Worm (Caenorhabditis elegans) whole organism, early embryonic: ENCODE results near the gene F32D8.11.

ENCODE experiments used
- B0310.2 ChIP-seq: sonication (generic microtip); optimal IDR thresholded peaks from 2 replicates; lab custom pipeline; 2016; ENCODE audit warnings: mild to moderate bottlenecking, missing genetic modification characterization, missing compliant biosample characterization
- F13C5.2 ChIP-seq: sonication (generic microtip); optimal IDR thresholded peaks from 2 replicates; lab custom pipeline; 2017; ENCODE audit warnings: mild to moderate bottlenecking, missing genetic modification characterization, inconsistent platforms, missing compliant biosample characterization
- aly-1 ChIP-seq: sonication (generic microtip); optimal IDR thresholded peaks from 2 replicates; lab custom pipeline; 2016; ENCODE audit warnings: missing genetic modification characterization, missing compliant biosample characterization
- ama-1 ChIP-seq: fragments of 150-350 bp; optimal IDR thresholded peaks from 2 replicates; lab custom pipeline; 2014
- ceh-13 ChIP-seq: fragments of 200-800 bp; sonication (Bioruptor generic); optimal IDR thresholded peaks from 2 replicates; lab custom pipeline; 2018; ENCODE audit warnings: mild to moderate bottlenecking, missing genetic modification characterization, missing compliant biosample characterization
- ceh-36 ChIP-seq: sonication (generic microtip); optimal IDR thresholded peaks from 2 replicates; lab custom pipeline; 2016; ENCODE audit warnings: missing genetic modification characterization, inconsistent platforms, missing compliant biosample characterization
- ets-7 ChIP-seq: sonication (generic microtip); optimal IDR thresholded peaks from 2 replicates; lab custom pipeline; 2016; ENCODE audit warnings: missing genotype, missing genetic modification characterization, missing compliant biosample characterization
- flt-1 ChIP-seq: fragments of 200-800 bp; sonication (Bioruptor generic); IDR thresholded peaks from 2 replicates; pipeline ENCODE4 v1.3.6; 2022; ENCODE audit warnings: missing genetic modification characterization, missing compliant biosample characterization
- hmbx-1 ChIP-seq: sonication (generic microtip); optimal IDR thresholded peaks from 2 replicates; lab custom pipeline; 2016; ENCODE audit warnings: mild to moderate bottlenecking, missing genetic modification characterization, missing compliant biosample characterization
- hmg-4 ChIP-seq: fragments of 200-800 bp; sonication (Bioruptor generic); optimal IDR thresholded peaks from 2 replicates; lab custom pipeline; 2018; ENCODE audit warnings: mild to moderate bottlenecking, missing genetic modification characterization, missing compliant biosample characterization
- hnd-1 ChIP-seq: sonication (generic microtip); optimal IDR thresholded peaks from 2 replicates; lab custom pipeline; 2016; ENCODE audit warnings: missing genetic modification characterization, missing compliant biosample characterization
- pes-1 ChIP-seq: fragments of 200-800 bp; sonication (Bioruptor generic); IDR thresholded peaks from 2 replicates; pipeline ENCODE4 v1.3.6; 2022; ENCODE audit warnings: missing genetic modification reagents, missing genetic modification characterization, missing compliant biosample characterization
- scrt-1 ChIP-seq: fragments of 200-800 bp; sonication (Bioruptor generic); IDR thresholded peaks from 2 replicates; pipeline ENCODE4 v1.3.6; 2022; ENCODE audit warnings: missing genetic modification characterization, missing compliant biosample characterization
- sea-1 ChIP-seq: fragments of 200-800 bp; sonication (Bioruptor generic); conservative IDR thresholded peaks from 2 replicates; pipeline ENCODE4 v1.3.6; 2022; ENCODE audit warnings: missing genetic modification characterization, missing compliant biosample characterization
- tbx-11 ChIP-seq: fragments of 200-800 bp; sonication (Bioruptor generic); IDR thresholded peaks from 2 replicates; pipeline ENCODE4 v1.3.6; 2022; ENCODE audit warnings: missing genetic modification characterization, missing compliant biosample characterization
- tbx-37 ChIP-seq: fragments of 200-800 bp; sonication (Bioruptor generic); conservative IDR thresholded peaks from 2 replicates; pipeline ENCODE4 v1.3.6; 2022; ENCODE audit warnings: missing genetic modification reagents, missing genetic modification characterization, missing compliant biosample characterization
- tra-4 ChIP-seq: sonication (generic microtip); optimal IDR thresholded peaks from 2 replicates; lab custom pipeline; 2017; ENCODE audit warnings: missing genetic modification characterization, missing compliant biosample characterization

The F32D8.11 gene

DNA sequence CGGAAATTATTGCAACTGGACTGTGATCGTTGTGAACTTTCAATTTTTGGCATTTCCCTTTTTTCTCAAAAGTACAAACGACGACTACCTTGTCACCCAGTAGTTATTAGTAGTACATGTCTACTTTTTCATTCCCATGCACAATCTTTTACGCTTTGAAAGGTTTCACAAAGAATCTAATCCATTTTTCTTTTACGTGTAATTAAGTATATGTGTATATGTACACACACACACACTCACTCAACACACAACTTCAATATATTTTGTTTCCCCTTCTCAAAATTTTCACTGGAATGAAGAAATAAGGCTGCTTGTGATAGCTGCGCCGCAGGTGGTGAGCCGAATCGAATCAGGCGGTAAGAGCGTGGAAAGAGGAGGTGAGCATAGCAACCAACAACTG lies 35.8 kb upstream of the F32D8.11 start, which contains the start of gene F58B4.6:
Gene F58B4.6 (plus strand): TSS at position 301 of the 400 bp plus-strand sequence.
- no peak for TF ChIP-seq scrt-1 (GFP tag; lab: Robert Waterston, UW)
- no peak for TF ChIP-seq hmbx-1 (tag; lab: Kevin White, UChicago)
- TF ChIP-seq tbx-11 (GFP tag; lab: Robert Waterston, UW): no peak
- no peak for TF ChIP-seq aly-1 (tag; lab: Kevin White, UChicago)
- TF ChIP-seq sea-1: no peak
- no peak for TF ChIP-seq hmg-4 (GFP tag; lab: Kevin White, UChicago)
- TF ChIP-seq hnd-1 (tag; lab: Kevin White, UChicago): no peak
- no peak for TF ChIP-seq ceh-36 (tag; lab: Kevin White, UChicago)

DNA sequence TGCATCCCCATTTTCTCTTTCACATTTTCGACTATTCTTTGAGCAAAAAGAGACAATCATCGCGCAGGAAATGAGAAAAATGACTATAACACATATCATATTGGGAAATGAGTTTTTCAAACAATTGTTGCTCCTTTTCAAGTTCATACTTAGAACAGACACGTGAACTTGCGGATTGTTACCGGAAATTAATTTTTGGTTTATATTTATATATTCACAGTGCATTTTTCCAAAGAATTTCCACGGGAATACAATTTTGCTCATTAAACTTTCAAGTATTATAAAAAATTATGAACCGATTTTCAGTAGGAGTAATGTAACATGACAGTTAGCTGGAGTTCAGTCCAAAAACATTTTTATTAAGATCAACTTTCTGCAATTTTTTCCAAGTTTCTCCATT lies 34.3 kb upstream of the F32D8.11 start, which contains the start of gene F58B4.7:
Gene F58B4.7 (minus strand): TSS at position 101 of the 400 bp plus-strand sequence.
- TF ChIP-seq ama-1 (lab: Kevin White, UChicago) (no peak), hmg-4 (GFP tag; lab: Kevin White, UChicago) (no peak), flt-1 (GFP tag; lab: Robert Waterston, UW) (no peak), pes-1 (GFP tag; lab: Robert Waterston, UW) (no peak), hmbx-1 (tag; lab: Kevin White, UChicago) (no peak), B0310.2 (tag; lab: Kevin White, UChicago) (no peak), sea-1 (no peak), tbx-11 (GFP tag; lab: Robert Waterston, UW) (no peak), tra-4 (tag; lab: Kevin White, UChicago) (no peak), F13C5.2 (no peak), scrt-1 (GFP tag; lab: Robert Waterston, UW) (no peak), hnd-1 (tag; lab: Kevin White, UChicago) (no peak), ceh-13 (GFP tag; lab: Kevin White, UChicago) (no peak), aly-1 (tag; lab: Kevin White, UChicago) (no peak), ets-7 (tag; lab: Kevin White, UChicago) (no peak), ceh-36 (tag; lab: Kevin White, UChicago) (no peak), tbx-37 (GFP tag; lab: Robert Waterston, UW) (no peak)

DNA sequence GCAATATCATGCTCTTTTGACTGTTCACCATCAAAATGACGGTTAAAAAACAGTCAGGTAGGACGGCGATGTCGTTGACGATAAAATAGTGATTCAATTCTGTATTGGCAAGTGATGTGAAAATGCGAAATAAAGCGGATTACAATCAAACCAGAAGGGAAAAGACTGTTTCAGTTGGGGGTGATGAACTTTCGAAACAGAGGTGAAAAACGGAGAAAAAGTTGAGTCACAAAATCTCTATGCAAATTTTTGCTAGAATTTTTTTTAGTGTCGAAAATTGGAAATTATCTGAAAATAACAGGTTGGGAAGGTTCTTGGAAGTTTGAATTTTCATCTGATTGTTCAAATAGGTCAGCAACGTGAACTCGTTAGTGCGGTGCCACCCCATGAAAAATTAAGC lies 32.8 kb upstream of the F32D8.11 start, which contains the start of gene nas-31:
Gene nas-31 (minus strand): TSS at position 101 of the 400 bp plus-strand sequence.
- no peak for TF ChIP-seq ceh-13 (GFP tag; lab: Kevin White, UChicago)
- TF ChIP-seq ets-7 (tag; lab: Kevin White, UChicago): no peak
- TF ChIP-seq flt-1 (GFP tag; lab: Robert Waterston, UW): no peak
- no peak for TF ChIP-seq ceh-36 (tag; lab: Kevin White, UChicago)
- no peak for TF ChIP-seq tbx-11 (GFP tag; lab: Robert Waterston, UW)
- no peak for TF ChIP-seq hnd-1 (tag; lab: Kevin White, UChicago)
- no peak for TF ChIP-seq pes-1 (GFP tag; lab: Robert Waterston, UW)
- TF ChIP-seq ama-1 (lab: Kevin White, UChicago): no peak
- no peak for TF ChIP-seq tra-4 (tag; lab: Kevin White, UChicago)
- TF ChIP-seq F13C5.2: no peak
- no peak for TF ChIP-seq tbx-37 (GFP tag; lab: Robert Waterston, UW)
- TF ChIP-seq hmg-4 (GFP tag; lab: Kevin White, UChicago): no peak
- TF ChIP-seq hmbx-1 (tag; lab: Kevin White, UChicago): no peak
- TF ChIP-seq sea-1: no peak
- no peak for TF ChIP-seq B0310.2 (tag; lab: Kevin White, UChicago)
- no peak for TF ChIP-seq scrt-1 (GFP tag; lab: Robert Waterston, UW)
- no peak for TF ChIP-seq aly-1 (tag; lab: Kevin White, UChicago)

DNA sequence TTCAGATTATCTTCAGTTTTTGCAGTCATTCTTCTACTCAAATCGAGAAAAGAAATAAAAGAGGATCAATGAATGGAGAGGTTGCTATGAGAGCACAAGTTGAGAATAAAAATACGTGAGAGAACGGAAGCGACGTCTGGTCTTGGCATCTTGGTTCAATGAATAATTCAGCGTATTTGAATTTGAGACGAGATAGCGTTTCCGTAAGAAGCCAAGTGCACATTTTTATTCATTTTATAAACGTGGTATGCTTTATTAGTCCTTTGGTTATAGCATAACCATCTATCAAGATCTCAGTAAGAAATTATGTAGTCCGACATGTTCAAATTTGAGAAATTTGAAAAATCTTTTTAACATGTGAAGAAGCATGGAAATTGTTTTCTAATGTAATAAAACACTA lies 29.4 kb upstream of the F32D8.11 start, which contains the start of gene F58B4.2:
Gene F58B4.2 (minus strand): TSS at position 101 of the 400 bp plus-strand sequence.
- TF ChIP-seq hnd-1 (tag; lab: Kevin White, UChicago) (no peak), B0310.2 (tag; lab: Kevin White, UChicago) (no peak), tbx-11 (GFP tag; lab: Robert Waterston, UW) (no peak), hmg-4 (GFP tag; lab: Kevin White, UChicago) (no peak), flt-1 (GFP tag; lab: Robert Waterston, UW) (no peak), hmbx-1 (tag; lab: Kevin White, UChicago) (no peak), ceh-13 (GFP tag; lab: Kevin White, UChicago) (no peak), ets-7 (tag; lab: Kevin White, UChicago) (no peak), tbx-37 (GFP tag; lab: Robert Waterston, UW) (no peak), ceh-36 (tag; lab: Kevin White, UChicago) (no peak), pes-1 (GFP tag; lab: Robert Waterston, UW) (no peak), F13C5.2 (no peak), tra-4 (tag; lab: Kevin White, UChicago) (no peak), scrt-1 (GFP tag; lab: Robert Waterston, UW) (no peak), sea-1 (no peak), ama-1 (lab: Kevin White, UChicago) (no peak)

DNA sequence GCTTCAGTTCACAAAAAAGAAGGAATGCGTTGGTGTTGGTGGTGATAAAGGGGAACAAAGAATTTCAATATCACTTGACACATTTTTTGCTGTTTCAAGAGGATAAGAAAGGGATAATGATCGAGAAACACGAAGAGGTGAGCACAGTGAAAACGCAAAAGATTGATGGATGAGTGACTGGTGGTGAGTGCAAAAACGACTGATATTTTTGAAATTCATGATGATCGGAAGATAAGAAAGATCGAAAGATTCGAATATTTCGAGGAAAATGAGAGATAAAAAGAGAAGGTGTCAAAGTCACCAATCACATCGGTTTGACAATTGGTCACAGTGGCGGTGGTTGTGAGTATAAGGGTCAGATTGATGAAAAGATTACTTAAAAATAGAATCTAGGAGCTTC lies 27.0 kb upstream of the F32D8.11 start:
- TF ChIP-seq aly-1 (tag; lab: Kevin White, UChicago) (no peak), ceh-13 (GFP tag; lab: Kevin White, UChicago) (no peak)

DNA sequence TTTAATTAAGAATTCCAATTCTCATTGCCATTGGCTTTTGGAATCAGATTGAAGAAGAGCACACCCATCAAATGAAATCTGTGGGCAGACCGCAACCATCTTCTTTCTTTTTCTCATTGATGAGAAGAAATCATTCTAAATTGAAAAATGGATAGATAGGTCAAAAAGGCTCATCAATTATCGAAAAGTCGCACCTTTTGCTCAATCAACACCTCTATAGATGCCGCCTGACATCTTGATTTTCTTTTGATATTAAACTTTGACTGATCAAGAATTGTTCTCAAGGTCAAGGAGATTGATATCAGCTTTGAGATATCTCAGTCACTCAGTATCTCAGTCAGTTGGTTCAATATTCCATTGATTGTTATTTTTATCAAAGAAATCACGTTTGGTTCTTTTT lies 21.0 kb upstream of the F32D8.11 start:
- no peak for TF ChIP-seq B0310.2 (tag; lab: Kevin White, UChicago)
- TF ChIP-seq ceh-13 (GFP tag; lab: Kevin White, UChicago): no peak
- TF ChIP-seq flt-1 (GFP tag; lab: Robert Waterston, UW): no peak
- no peak for TF ChIP-seq hmg-4 (GFP tag; lab: Kevin White, UChicago)
- no peak for TF ChIP-seq hmbx-1 (tag; lab: Kevin White, UChicago)
- no peak for TF ChIP-seq scrt-1 (GFP tag; lab: Robert Waterston, UW)

DNA sequence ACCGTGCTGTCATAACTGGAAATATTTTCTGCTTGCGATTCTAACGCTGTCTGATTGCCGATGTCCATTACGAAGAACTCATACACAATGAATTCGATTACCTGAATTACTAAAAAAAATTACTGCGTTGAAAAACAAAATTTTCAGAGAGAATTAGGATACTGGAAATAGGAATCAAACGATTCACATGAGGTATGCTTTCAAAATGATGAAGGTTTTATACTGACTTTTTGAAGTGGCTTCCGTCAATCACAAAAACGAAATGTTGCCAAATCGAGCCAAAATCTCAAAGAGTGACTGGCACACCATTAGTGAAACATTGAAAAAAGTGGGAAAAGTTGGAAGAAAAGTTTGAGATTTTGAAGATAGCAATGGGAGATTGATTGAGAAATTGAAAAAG lies 20.1 kb upstream of the F32D8.11 start, which contains the start of gene zzz-1:
Gene zzz-1 (minus strand): TSS at position 101 of the 400 bp plus-strand sequence.
- no peak for TF ChIP-seq sea-1
- no peak for TF ChIP-seq tbx-11 (GFP tag; lab: Robert Waterston, UW)
- no peak for TF ChIP-seq ets-7 (tag; lab: Kevin White, UChicago)
- no peak for TF ChIP-seq hmbx-1 (tag; lab: Kevin White, UChicago)
- no peak for TF ChIP-seq tbx-37 (GFP tag; lab: Robert Waterston, UW)
